Worm (Caenorhabditis elegans) whole organism, L2 larva: Measurements from ENCODE around the gene F31F7.1.

Experiments
- C34F6.9 ChIP-seq: fragments of 150-350 bp; optimal IDR thresholded peaks from 2 replicates; lab custom pipeline; 2014; ENCODE audit warnings: missing biosample characterization, missing genetic modification characterization
- F13H6.1 ChIP-seq: sonication (generic microtip); optimal IDR thresholded peaks from 2 replicates; lab custom pipeline; 2016; ENCODE audit warnings: missing genetic modification characterization, missing compliant biosample characterization
- R02D3.7 ChIP-seq: fragments of 150-350 bp; optimal IDR thresholded peaks from 2 replicates; lab custom pipeline; 2014; ENCODE audit warnings: missing biosample characterization, missing genetic modification characterization
- Y55F3AM.14 ChIP-seq: fragments of 200-800 bp; sonication (Bioruptor generic); optimal IDR thresholded peaks from 2 replicates; lab custom pipeline; 2018; ENCODE audit warnings: mild to moderate bottlenecking, missing genetic modification characterization, missing compliant biosample characterization
- ZK546.5 ChIP-seq: sonication (generic microtip); optimal IDR thresholded peaks from 2 replicates; lab custom pipeline; 2017; ENCODE audit warnings: missing biosample characterization, missing genetic modification characterization
- alr-1 ChIP-seq: fragments of 150-350 bp; optimal IDR thresholded peaks from 2 replicates; lab custom pipeline; 2014; ENCODE audit warnings: missing biosample characterization, missing genetic modification characterization
- aly-2 ChIP-seq: fragments of 150-350 bp; optimal IDR thresholded peaks from 2 replicates; lab custom pipeline; 2014; ENCODE audit warnings: missing biosample characterization, missing genetic modification characterization
- ama-1 ChIP-seq: fragments of 150-350 bp; optimal IDR thresholded peaks from 2 replicates; lab custom pipeline; 2018; ENCODE audit warnings: inconsistent platforms
- blmp-1 ChIP-seq: sonication (generic microtip); optimal IDR thresholded peaks from 2 replicates; lab custom pipeline; 2017; ENCODE audit warnings: missing genetic modification characterization, mild to moderate bottlenecking, missing compliant biosample characterization, antibody characterized with exemption, moderate library complexity; ENCODE audit not compliant: insufficient read depth
- ceh-16 ChIP-seq: fragments of 150-350 bp; optimal IDR thresholded peaks from 2 replicates; lab custom pipeline; 2014; ENCODE audit warnings: missing biosample characterization, missing genetic modification characterization
- ceh-82 ChIP-seq: fragments of 150-350 bp; optimal IDR thresholded peaks from 2 replicates; lab custom pipeline; 2014; ENCODE audit warnings: missing biosample characterization, missing genetic modification characterization
- crh-2 ChIP-seq: sonication (generic microtip); optimal IDR thresholded peaks from 2 replicates; lab custom pipeline; 2017; ENCODE audit warnings: missing biosample characterization, missing genetic modification characterization
- dmd-4 ChIP-seq: sonication (generic microtip); optimal IDR thresholded peaks from 2 replicates; lab custom pipeline; 2017; ENCODE audit warnings: missing biosample characterization, missing genetic modification characterization
- egl-27 ChIP-seq: sonication (generic microtip); optimal IDR thresholded peaks from 3 replicates; lab custom pipeline; 2017; ENCODE audit warnings: missing biosample characterization, missing genetic modification reagents, missing genetic modification characterization
- elt-1 ChIP-seq: fragments of 150-350 bp; optimal IDR thresholded peaks from 2 replicates; lab custom pipeline; 2014; ENCODE audit warnings: missing biosample characterization, missing genetic modification characterization
- elt-3 ChIP-seq: sonication (generic microtip); optimal IDR thresholded peaks from 2 replicates; lab custom pipeline; 2017; ENCODE audit warnings: missing biosample characterization, missing genetic modification characterization
- fos-1 ChIP-seq: fragments of 150-350 bp; optimal IDR thresholded peaks from 2 replicates; lab custom pipeline; 2014; ENCODE audit warnings: missing biosample characterization, missing genetic modification characterization
- gmeb-1 ChIP-seq: fragments of 150-350 bp; optimal IDR thresholded peaks from 2 replicates; lab custom pipeline; 2014; ENCODE audit warnings: missing biosample characterization, missing genetic modification characterization
- lin-11 ChIP-seq: fragments of 150-350 bp; sonication (generic microtip); optimal IDR thresholded peaks from 2 replicates; lab custom pipeline; 2014; ENCODE audit warnings: missing biosample characterization, missing genetic modification characterization, inconsistent platforms, mixed read lengths
- lin-13 ChIP-seq: fragments of 150-350 bp; optimal IDR thresholded peaks from 2 replicates; lab custom pipeline; 2014; ENCODE audit warnings: missing biosample characterization, missing genetic modification reagents, missing genetic modification characterization
- lin-39 ChIP-seq: fragments of 150-350 bp; optimal IDR thresholded peaks from 2 replicates; lab custom pipeline; 2014; ENCODE audit warnings: missing biosample characterization, missing genetic modification reagents, missing genetic modification characterization
- lsy-2 ChIP-seq, 2 experiments: fragments of 150-350 bp in 1 of 2; sonication (generic microtip) in 1 of 2; optimal IDR thresholded peaks; 2 replicates each; lab custom pipeline; 2014 to 2017; ENCODE audit warnings: missing biosample characterization in 2 of 2, missing genetic modification characterization in 2 of 2
- mab-5 ChIP-seq: fragments of 150-350 bp; optimal IDR thresholded peaks from 2 replicates; lab custom pipeline; 2014; ENCODE audit warnings: missing biosample characterization, missing genetic modification characterization
- mbf-1 ChIP-seq: sonication (generic microtip); optimal IDR thresholded peaks from 2 replicates; lab custom pipeline; 2017; ENCODE audit warnings: missing biosample characterization, missing genetic modification characterization
- mdl-1 ChIP-seq, 2 experiments: fragments of 150-350 bp in 1 of 2; sonication (generic microtip) in 1 of 2; optimal IDR thresholded peaks; 2 replicates each; lab custom pipeline; 2017; ENCODE audit warnings: missing biosample characterization in 2 of 2, missing genetic modification characterization in 2 of 2
- nhr-10 ChIP-seq: sonication (generic microtip); optimal IDR thresholded peaks from 2 replicates; lab custom pipeline; 2017; ENCODE audit warnings: missing biosample characterization, missing genetic modification characterization
- nhr-11 ChIP-seq: fragments of 150-350 bp; optimal IDR thresholded peaks from 2 replicates; lab custom pipeline; 2014; ENCODE audit warnings: missing biosample characterization, missing genetic modification characterization
- nhr-12 ChIP-seq: fragments of 150-350 bp; optimal IDR thresholded peaks from 2 replicates; lab custom pipeline; 2014; ENCODE audit warnings: missing biosample characterization, missing genetic modification characterization
- nhr-129 ChIP-seq: fragments of 150-350 bp; optimal IDR thresholded peaks from 2 replicates; lab custom pipeline; 2014; ENCODE audit warnings: missing biosample characterization, missing genetic modification characterization
- nhr-21 ChIP-seq: fragments of 150-350 bp; optimal IDR thresholded peaks from 2 replicates; lab custom pipeline; 2014; ENCODE audit warnings: missing biosample characterization, missing genetic modification characterization
- nhr-23 ChIP-seq: fragments of 150-350 bp; optimal IDR thresholded peaks from 2 replicates; lab custom pipeline; 2014; ENCODE audit warnings: missing biosample characterization, missing genetic modification reagents, missing genetic modification characterization
- nhr-237 ChIP-seq: fragments of 150-350 bp; optimal IDR thresholded peaks from 2 replicates; lab custom pipeline; 2014; ENCODE audit warnings: missing biosample characterization, missing genetic modification characterization
- nhr-25 ChIP-seq: fragments of 150-350 bp; sonication (generic microtip); optimal IDR thresholded peaks from 3 replicates; lab custom pipeline; 2014; ENCODE audit warnings: missing biosample characterization, missing genetic modification characterization
- nhr-6 ChIP-seq: fragments of 150-350 bp; optimal IDR thresholded peaks from 2 replicates; lab custom pipeline; 2014; ENCODE audit warnings: missing biosample characterization, missing genetic modification characterization
- nhr-77 ChIP-seq: fragments of 150-350 bp; optimal IDR thresholded peaks from 2 replicates; lab custom pipeline; 2014; ENCODE audit warnings: missing biosample characterization, missing genetic modification characterization
- peb-1 ChIP-seq: fragments of 150-350 bp; optimal IDR thresholded peaks from 2 replicates; lab custom pipeline; 2014; ENCODE audit warnings: missing biosample characterization, missing genetic modification characterization
- sem-4 ChIP-seq: fragments of 150-350 bp; optimal IDR thresholded peaks from 2 replicates; lab custom pipeline; 2014; ENCODE audit warnings: missing biosample characterization, missing genetic modification reagents, missing genetic modification characterization
- skn-1 ChIP-seq: sonication (generic microtip); optimal IDR thresholded peaks from 2 replicates; lab custom pipeline; 2017; ENCODE audit warnings: missing biosample characterization, missing genetic modification characterization
- sma-3 ChIP-seq: sonication (generic microtip); optimal IDR thresholded peaks from 2 replicates; lab custom pipeline; 2016; ENCODE audit warnings: missing genetic modification reagents, missing genetic modification characterization, missing compliant biosample characterization
- sma-9 ChIP-seq, 2 experiments: fragments of 150-350 bp in 1 of 2; sonication (generic microtip) in 1 of 2; optimal IDR thresholded peaks; 2 replicates each; lab custom pipeline; 2014 to 2016; ENCODE audit warnings: missing genetic modification characterization in 2 of 2, mild to moderate bottlenecking in 1 of 2, missing biosample characterization in 1 of 2, missing compliant biosample characterization in 1 of 2, missing genetic modification reagents in 1 of 2, moderate library complexity in 1 of 2
- snpc-4 ChIP-seq: fragments of 150-350 bp; optimal IDR thresholded peaks from 2 replicates; lab custom pipeline; 2014; ENCODE audit warnings: missing biosample characterization, missing genetic modification characterization
- unc-39 ChIP-seq: fragments of 150-350 bp; optimal IDR thresholded peaks from 2 replicates; lab custom pipeline; 2014; ENCODE audit warnings: missing biosample characterization, missing genetic modification characterization
- unc-55 ChIP-seq: fragments of 150-350 bp; sonication (generic microtip); optimal IDR thresholded peaks from 3 replicates; lab custom pipeline; 2014; ENCODE audit warnings: missing biosample characterization, missing genetic modification reagents, missing genetic modification characterization
- unc-62 ChIP-seq: fragments of 150-350 bp; optimal IDR thresholded peaks from 2 replicates; lab custom pipeline; 2014; ENCODE audit warnings: missing biosample characterization, missing genetic modification reagents, missing genetic modification characterization
- zag-1 ChIP-seq: fragments of 150-350 bp; optimal IDR thresholded peaks from 2 replicates; lab custom pipeline; 2014; ENCODE audit warnings: missing biosample characterization, missing genetic modification characterization
- ztf-1 ChIP-seq: fragments of 200-800 bp; sonication (Bioruptor generic); conservative IDR thresholded peaks from 2 replicates; pipeline ENCODE4 v1.3.6; 2022; ENCODE audit warnings: missing genetic modification characterization, missing compliant biosample characterization
- ztf-11 ChIP-seq: sonication (generic microtip); optimal IDR thresholded peaks from 2 replicates; lab custom pipeline; 2017; ENCODE audit warnings: missing biosample characterization, missing genetic modification characterization
- ztf-4 ChIP-seq: fragments of 150-350 bp; optimal IDR thresholded peaks from 2 replicates; lab custom pipeline; 2014; ENCODE audit warnings: missing biosample characterization, missing genetic modification characterization

Gene F31F7.1

DNA sequence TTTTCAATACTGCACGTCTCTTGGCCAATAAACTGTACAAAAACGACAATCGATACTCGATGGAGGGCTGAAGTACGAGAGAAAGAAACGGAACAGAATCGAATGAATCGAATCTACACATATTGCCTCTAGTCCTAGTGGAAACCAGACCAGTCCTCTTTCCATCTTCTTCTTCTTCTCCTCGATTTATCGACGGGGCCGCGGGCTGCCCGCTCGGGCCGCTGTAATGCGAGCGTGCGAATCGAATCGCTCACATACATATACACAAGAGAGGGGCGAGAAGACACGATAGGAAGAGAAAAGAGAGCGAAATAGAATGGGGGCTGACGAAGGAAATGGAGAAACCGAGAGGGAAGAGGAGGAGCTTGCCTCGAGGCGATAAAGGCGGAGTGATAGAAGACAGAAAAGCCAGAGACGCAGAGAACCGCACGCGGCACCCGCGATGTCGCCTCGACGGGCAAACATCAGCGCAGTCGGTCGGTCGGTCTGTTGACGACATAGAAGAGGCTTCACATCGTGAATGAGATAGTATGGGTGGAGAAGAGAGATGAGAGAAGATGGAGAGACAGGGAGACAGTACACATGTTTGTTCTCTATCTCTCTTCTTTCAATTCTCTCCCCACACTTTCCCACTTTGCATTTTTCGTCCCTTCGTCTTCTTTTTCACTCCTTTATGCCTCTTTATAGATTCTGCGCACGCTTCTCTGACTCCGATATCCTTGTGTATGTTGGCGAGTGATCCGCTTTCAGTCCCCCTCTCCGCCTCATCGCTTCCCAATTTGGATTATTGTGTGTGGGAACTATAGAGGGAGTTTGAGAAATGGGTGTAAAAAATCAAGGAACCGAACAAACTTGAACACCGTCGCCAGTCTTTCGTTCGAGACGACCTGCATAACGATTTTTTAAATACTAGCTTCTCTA lies 48.7 kb upstream of the F31F7.1 start:
- TF ChIP-seq ZK546.5 (tag; lab: Kevin White, UChicago) (no peak), nhr-10 (peak; percentile 22), F13H6.1 (tag; lab: Kevin White, UChicago) (peak; percentile 99), R02D3.7 (no peak), nhr-12 (tag; lab: Kevin White, UChicago) (no peak), unc-62 (GFP tag; lab: Kevin White, UChicago) (peak; percentile 22), unc-55 (GFP tag; lab: Kevin White, UChicago) (peak; percentile 95), nhr-21 (tag; lab: Kevin White, UChicago) (peak; percentile 98), snpc-4 (peak; percentile 69), gmeb-1 (tag; lab: Kevin White, UChicago) (peak; percentile 84), mab-5 (tag; lab: Kevin White, UChicago) (peak; percentile 95), sem-4 (tag; lab: Kevin White, UChicago) (peak; percentile 96), nhr-23 (no peak), zag-1 (tag; lab: Kevin White, UChicago) (peak; percentile 82), Y55F3AM.14 (GFP tag; lab: Kevin White, UChicago) (peak; percentile 95), fos-1 (tag; lab: Kevin White, UChicago) (peak; percentile 69), elt-3 (no peak), ama-1 (lab: Kevin White, UChicago) (peak; percentile 98), ztf-4 (tag; lab: Kevin White, UChicago) (peak; percentile 97), mdl-1 (tag; optimal IDR thresholded peaks at IDR 0.05; lab: Kevin White, UChicago) (peak; percentile 82 to 95), lsy-2 (tag; optimal IDR thresholded peaks at IDR 0.05; lab: Kevin White, UChicago) (peak; percentile 10 to 92), elt-1 (tag; lab: Kevin White, UChicago) (no peak), C34F6.9 (peak; percentile 87), nhr-77 (tag; lab: Kevin White, UChicago) (no peak), nhr-237 (tag; lab: Kevin White, UChicago) (peak; percentile 70), skn-1 (peak; percentile 50), lin-39 (no peak), ceh-16 (peak; percentile 90), dmd-4 (tag; lab: Kevin White, UChicago) (no peak), crh-2 (tag; lab: Kevin White, UChicago) (peak; percentile 96), nhr-6 (tag; lab: Kevin White, UChicago) (peak; percentile 95), alr-1 (tag; lab: Kevin White, UChicago) (no peak), peb-1 (tag; lab: Kevin White, UChicago) (no peak), ztf-11 (tag; lab: Kevin White, UChicago) (peak; percentile 64), nhr-129 (tag; lab: Kevin White, UChicago) (peak; percentile 90), egl-27 (tag; lab: Kevin White, UChicago) (peak; percentile 95), ceh-82 (tag; lab: Kevin White, UChicago) (peak; percentile 47), nhr-11 (tag; lab: Kevin White, UChicago) (peak; percentile 21), lin-11 (tag; lab: Kevin White, UChicago) (peak; percentile 96), lin-13 (GFP tag; lab: Kevin White, UChicago) (peak; percentile 91), unc-39 (no peak), aly-2 (no peak), mbf-1 (no peak), blmp-1 (peak; percentile 88), nhr-25 (tag; lab: Kevin White, UChicago) (peak; percentile 94), ztf-1 (GFP tag; lab: Robert Waterston, UW) (no peak), sma-3 (GFP tag; lab: Kevin White, UChicago) (peak; percentile 94), sma-9 (GFP tag; optimal IDR thresholded peaks at IDR 0.05; lab: Kevin White, UChicago) (peak; percentile 98), sma-9 (tag; optimal IDR thresholded peaks at IDR 0.05; lab: Kevin White, UChicago) (peak; percentile 19)
